Fruit fly (Drosophila melanogaster): ENCODE measurements around the gene Boh1.

Gene Boh1

DNA sequence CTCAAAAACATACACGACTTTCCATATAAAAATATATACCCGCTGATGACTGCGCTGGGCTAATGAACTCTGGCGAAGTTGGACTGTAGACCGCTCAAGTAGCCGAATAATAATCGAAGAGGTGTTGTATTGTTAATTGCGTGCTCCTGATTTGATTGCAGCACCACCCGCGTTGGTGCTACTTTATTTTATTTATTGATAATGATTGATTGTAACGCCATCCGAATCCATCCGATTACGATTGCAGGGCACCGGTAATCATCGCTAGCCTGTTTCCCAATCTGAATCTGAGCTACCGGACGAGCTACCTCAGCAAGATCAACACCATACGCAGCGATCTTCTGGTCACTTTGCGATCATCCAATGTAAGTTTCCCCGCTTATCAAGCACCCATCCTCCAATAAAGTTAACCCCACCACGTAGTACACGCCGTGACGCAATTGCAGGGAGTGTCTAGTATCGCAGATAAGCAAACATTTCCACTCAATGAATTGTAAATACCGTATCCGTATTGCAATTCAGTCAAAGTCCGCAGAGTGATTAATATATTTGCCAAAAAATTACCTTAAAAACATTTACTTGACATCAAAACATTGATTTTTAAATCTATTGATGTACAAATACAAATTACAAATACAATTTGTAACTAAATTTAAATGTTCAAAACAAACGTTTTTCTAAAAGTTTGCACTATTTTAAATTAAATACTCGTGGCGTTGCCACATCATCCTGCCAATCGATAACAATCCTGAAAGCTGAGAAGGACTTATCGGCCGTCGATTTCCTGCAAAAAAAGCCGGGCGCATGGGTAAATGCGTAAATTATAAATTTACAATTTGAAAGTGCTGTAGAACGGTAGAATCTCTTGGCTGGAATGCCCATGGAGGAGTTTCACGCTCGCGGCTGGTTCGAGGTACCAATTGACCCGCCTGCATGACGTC lies 10.0 kb upstream of the Boh1 start:
- TF ChIP-seq CG1620 (GFP tag; optimal IDR thresholded peaks at IDR 0.05) (no peak), Mnt (GFP tag; optimal IDR thresholded peaks at IDR 0.05) (peak; percentile 10), cic (GFP tag; optimal IDR thresholded peaks at IDR 0.05) (peak; percentile 97), Hr96 (GFP tag; optimal IDR thresholded peaks at IDR 0.05) (peak; percentile 13), CG33017 (tag; optimal IDR thresholded peaks at IDR 0.05) (no peak), pad (GFP tag; optimal IDR thresholded peaks at IDR 0.05) (peak; percentile 9), CG11617 (GFP tag; optimal IDR thresholded peaks at IDR 0.05) (peak; percentile 12), tj (GFP tag; optimal IDR thresholded peaks at IDR 0.05) (peak; percentile 44), kay (GFP tag; ENCODE audit: borderline replicate concordance) (no peak)

DNA sequence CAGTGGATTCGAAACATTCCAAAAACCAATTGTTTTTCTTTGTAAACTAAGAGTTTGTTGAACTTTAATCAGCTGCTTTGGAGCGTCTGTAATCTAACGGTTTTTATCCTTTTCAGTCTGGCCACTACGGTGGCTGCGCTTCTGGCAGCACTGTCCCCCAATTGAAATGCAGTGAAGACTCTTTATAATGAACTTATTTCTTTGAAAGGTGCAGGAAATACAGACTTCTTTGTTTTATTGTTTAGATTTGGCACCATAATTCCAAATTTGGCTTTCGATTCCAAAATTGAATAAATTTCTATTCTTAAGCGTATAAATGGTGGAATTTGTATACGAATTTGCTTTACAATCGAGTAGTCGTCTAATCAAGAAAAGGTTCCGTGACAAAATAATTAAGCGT lies 8.9 kb upstream of the Boh1 start, which contains the start of gene nenya:
TSS of gene nenya (minus strand) at position 35 of the 400 bp plus-strand sequence.
- no peak for TF ChIP-seq pad (GFP tag; optimal IDR thresholded peaks at IDR 0.05)
- TF ChIP-seq CG7045 (GFP tag; optimal IDR thresholded peaks at IDR 0.05) = no peak
- TF ChIP-seq ovo (GFP tag; optimal IDR thresholded peaks at IDR 0.05) = peak; percentile 44
- no peak for TF ChIP-seq tj (GFP tag; optimal IDR thresholded peaks at IDR 0.05)
- no peak for TF ChIP-seq CG7101 (tag; optimal IDR thresholded peaks at IDR 0.05)
- TF ChIP-seq kay (GFP tag; ENCODE audit: borderline replicate concordance) = no peak
- no peak for TF ChIP-seq cic (GFP tag; optimal IDR thresholded peaks at IDR 0.05)

DNA sequence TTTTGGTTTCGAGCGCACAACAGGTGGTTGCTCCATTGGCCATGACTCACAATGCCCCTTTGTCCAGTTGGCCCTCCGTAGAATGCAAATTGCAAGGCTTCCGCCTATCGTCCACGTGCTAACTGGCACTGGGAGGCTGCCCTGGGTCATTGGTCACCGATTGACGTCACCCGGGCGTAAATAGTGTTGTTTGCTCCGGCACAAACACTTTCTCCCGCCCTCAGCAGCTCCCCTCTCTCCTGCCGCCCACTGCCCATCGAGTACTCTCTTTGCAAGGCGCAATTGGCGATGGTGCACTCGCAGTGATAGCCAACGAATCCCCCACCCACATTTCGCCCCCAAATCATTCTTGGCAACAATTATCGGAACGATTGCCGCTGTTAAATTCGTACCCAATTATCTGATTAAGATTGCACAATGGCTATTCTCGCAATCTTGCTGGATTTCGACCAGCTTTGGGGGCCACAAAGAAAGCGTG lies 7.5 kb upstream of the Boh1 start:
- TF ChIP-seq CG12768 (GFP tag; optimal IDR thresholded peaks at IDR 0.05) (no peak), Mnt (GFP tag; optimal IDR thresholded peaks at IDR 0.05) (peak; percentile 62), CG14711 (tag; optimal IDR thresholded peaks at IDR 0.05) (no peak), toe (GFP tag; optimal IDR thresholded peaks at IDR 0.05) (no peak), cic (GFP tag; optimal IDR thresholded peaks at IDR 0.05) (peak; percentile 75), bab1 (GFP tag; optimal IDR thresholded peaks at IDR 0.05) (no peak), CG5204 (GFP tag; optimal IDR thresholded peaks at IDR 0.05) (no peak), CG7045 (GFP tag; optimal IDR thresholded peaks at IDR 0.05) (no peak), tj (GFP tag; optimal IDR thresholded peaks at IDR 0.05) (no peak), pad (GFP tag; optimal IDR thresholded peaks at IDR 0.05) (no peak), Hr96 (GFP tag; optimal IDR thresholded peaks at IDR 0.05) (peak; percentile 31), ovo (GFP tag; optimal IDR thresholded peaks at IDR 0.05) (no peak), kay (GFP tag; ENCODE audit: borderline replicate concordance) (no peak), CG11617 (GFP tag; optimal IDR thresholded peaks at IDR 0.05) (no peak), CG7101 (tag; optimal IDR thresholded peaks at IDR 0.05) (no peak), CG33017 (tag; optimal IDR thresholded peaks at IDR 0.05) (no peak), Clk (GFP tag; optimal IDR thresholded peaks at IDR 0.05) (no peak), Crg-1 (GFP tag; optimal IDR thresholded peaks at IDR 0.05) (no peak), CG1620 (GFP tag; optimal IDR thresholded peaks at IDR 0.05) (no peak), cnc (optimal IDR thresholded peaks at IDR 0.05) (no peak)

dm6 chr3R:27925971-27926533 lies 6.8 kb upstream of the Boh1 start:
- TF ChIP-seq ovo (GFP tag; optimal IDR thresholded peaks at IDR 0.05) (peak; percentile 68), CG12768 (GFP tag; optimal IDR thresholded peaks at IDR 0.05) (no peak)

DNA sequence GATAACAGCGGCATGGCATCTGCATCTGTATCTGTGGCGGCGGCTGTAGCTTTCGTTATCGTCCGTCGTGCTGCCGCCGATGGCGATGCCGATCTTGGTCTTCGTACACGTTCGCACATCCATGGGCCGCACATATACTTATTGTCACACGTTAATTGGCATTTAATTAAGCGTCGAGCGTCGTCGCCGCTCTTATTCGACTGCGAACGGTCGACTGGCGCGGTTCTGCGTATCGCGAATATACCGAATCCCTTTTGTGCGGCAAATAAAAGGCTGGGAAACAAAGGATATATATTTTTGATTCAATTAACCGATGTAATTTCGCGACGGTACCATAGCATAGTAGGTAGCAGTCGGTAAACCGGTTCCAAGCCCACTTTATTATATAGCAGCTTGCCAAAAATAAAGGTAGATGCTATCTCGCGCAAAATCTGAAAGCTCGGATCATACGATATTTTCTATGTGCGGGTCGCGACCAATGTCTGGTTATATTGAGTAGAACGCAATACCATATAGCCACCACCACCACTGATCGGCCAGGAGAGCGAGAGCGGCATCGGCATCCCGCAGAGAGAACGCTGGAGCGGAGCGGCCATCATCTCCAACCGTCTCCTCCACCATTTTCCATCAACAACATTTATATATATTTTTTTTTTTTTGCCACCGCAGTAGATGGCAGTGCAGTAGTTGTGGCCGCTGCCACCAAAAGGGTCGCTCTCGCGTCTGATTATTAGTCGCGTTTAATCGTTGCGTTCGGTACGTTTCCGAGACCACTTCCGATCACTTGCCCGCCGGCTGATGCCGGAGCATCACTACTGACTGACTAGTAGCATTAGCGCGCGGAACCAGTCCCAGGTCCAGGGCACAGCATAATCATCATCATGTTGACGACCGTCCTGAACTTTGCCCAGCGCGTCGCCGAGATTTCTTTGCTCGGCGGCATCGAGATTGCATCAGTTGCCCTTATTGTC lies 6.0 kb upstream of the Boh1 start, which contains the start of gene mino:
TSS of gene mino (plus strand) at position 192 of the 971 bp plus-strand sequence.
- TF ChIP-seq ovo (GFP tag; optimal IDR thresholded peaks at IDR 0.05) (no peak), CG5204 (GFP tag; optimal IDR thresholded peaks at IDR 0.05) (peak; percentile 48), CG14711 (tag; optimal IDR thresholded peaks at IDR 0.05) (peak; percentile 33), toe (GFP tag; optimal IDR thresholded peaks at IDR 0.05) (peak; percentile 76), CG7045 (GFP tag; optimal IDR thresholded peaks at IDR 0.05) (peak; percentile 14), bab1 (GFP tag; optimal IDR thresholded peaks at IDR 0.05) (peak; percentile 45), CG33017 (tag; optimal IDR thresholded peaks at IDR 0.05) (no peak), kay (GFP tag; ENCODE audit: borderline replicate concordance) (peak; percentile 87), Clk (GFP tag; optimal IDR thresholded peaks at IDR 0.05) (peak; percentile 43), CG1620 (GFP tag; optimal IDR thresholded peaks at IDR 0.05) (no peak), Hr96 (GFP tag; optimal IDR thresholded peaks at IDR 0.05) (peak; percentile 11), Crg-1 (GFP tag; optimal IDR thresholded peaks at IDR 0.05) (peak; percentile 40), cnc (optimal IDR thresholded peaks at IDR 0.05) (no peak), CG11617 (GFP tag; optimal IDR thresholded peaks at IDR 0.05) (peak; percentile 61), pad (GFP tag; optimal IDR thresholded peaks at IDR 0.05) (peak; percentile 23), Mnt (GFP tag; optimal IDR thresholded peaks at IDR 0.05) (peak; percentile 75), CG12768 (GFP tag; optimal IDR thresholded peaks at IDR 0.05) (peak; percentile 45), tj (GFP tag; optimal IDR thresholded peaks at IDR 0.05) (peak; percentile 16), cic (GFP tag; optimal IDR thresholded peaks at IDR 0.05) (peak; percentile 73), CG7101 (tag; optimal IDR thresholded peaks at IDR 0.05) (no peak)
